Fruit fly (Drosophila melanogaster) whole organism, embryonic: ENCODE data around the gene mus301.

Source experiments
- CG12744 ChIP-seq: fragments of 200-800 bp; sonication (Bioruptor generic); optimal IDR thresholded peaks from 2 replicates; lab custom pipeline; 2016; ENCODE audit warnings: missing biosample characterization, missing genetic modification characterization
- CG2116 ChIP-seq: fragments of 200-800 bp; sonication (Bioruptor generic); optimal IDR thresholded peaks from 3 replicates; lab custom pipeline; 2018; ENCODE audit warnings: missing biosample characterization, mild to moderate bottlenecking, missing genetic modification characterization
- CG4854 ChIP-seq: fragments of 200-800 bp; sonication (Bioruptor generic); optimal IDR thresholded peaks from 2 replicates; lab custom pipeline; 2016; ENCODE audit warnings: missing biosample characterization, missing genetic modification characterization, inconsistent platforms
- Gug ChIP-seq: fragments of 200-800 bp; sonication (Bioruptor generic); IDR thresholded peaks from 4 replicates; pipeline ENCODE4 v1.3.6; 2022; ENCODE audit warnings: missing biosample characterization, missing genetic modification characterization
- Oaz ChIP-seq: fragments of 200-800 bp; sonication (Bioruptor generic); IDR thresholded peaks from 2 replicates; pipeline ENCODE4 v1.3.6; 2022; ENCODE audit warnings: missing biosample characterization, missing genetic modification characterization
- kay ChIP-seq: fragments of 200-800 bp; sonication (Bioruptor generic); optimal IDR thresholded peaks from 2 replicates; lab custom pipeline; 2016; ENCODE audit warnings: missing biosample characterization, missing genetic modification characterization
- org-1 ChIP-seq: fragments of 200-800 bp; sonication (Bioruptor generic); optimal IDR thresholded peaks from 2 replicates; lab custom pipeline; 2017; ENCODE audit warnings: missing biosample characterization, missing genetic modification characterization
- trh ChIP-seq: fragments of 200-800 bp; sonication (Bioruptor generic); optimal IDR thresholded peaks from 2 replicates; lab custom pipeline; 2016; ENCODE audit warnings: missing biosample characterization, missing genetic modification characterization
- yki ChIP-seq: fragments of >200 bp; optimal IDR thresholded peaks from 3 replicates; lab custom pipeline; 2018

- TF ChIP-seq Gug (GFP tag; lab: Robert Waterston, UW) (no peak), yki (lab: Kevin White, UChicago) (no peak), CG12744 (GFP tag; lab: Kevin White, UChicago) (no peak), trh (no peak), org-1 (no peak), Oaz (GFP tag; lab: Robert Waterston, UW) (no peak), CG4854 (GFP tag; lab: Kevin White, UChicago) (no peak), kay (GFP tag; lab: Kevin White, UChicago) (no peak), CG2116 (GFP tag; lab: Kevin White, UChicago) (no peak)
Measured at dm6 chr3L:8151727-8152199, 14.2 kb downstream of the mus301 start, which contains the start of gene CG13676.
